Worm (Caenorhabditis elegans): Measurements from ENCODE around the gene ZC116.5.

ZC116.5 gene

DNA sequence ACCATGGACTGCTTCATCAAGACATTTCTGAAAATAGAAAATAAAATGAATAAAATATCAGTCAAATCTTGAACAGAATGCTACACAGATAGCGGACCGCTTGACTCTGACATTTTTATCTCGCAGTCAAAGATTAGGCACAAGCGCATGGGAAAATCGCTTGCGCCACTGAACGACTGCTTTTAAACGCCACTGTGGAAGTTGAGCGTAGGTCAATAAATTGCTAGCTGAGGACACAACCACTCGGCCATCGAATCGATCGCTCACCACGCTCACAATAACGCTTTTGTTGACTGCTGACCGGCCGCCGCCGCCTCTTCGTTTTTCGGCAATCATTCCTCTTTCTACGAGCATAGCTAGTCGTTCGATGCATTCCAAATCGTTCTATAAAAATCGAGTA, 12.0 kb downstream of the ZC116.5 start (continued):
- TF ChIP-seq alr-1 (tag; optimal IDR thresholded peaks at IDR 0.05; ENCODE audit: borderline replicate concordance), result no peak
- no peak for TF ChIP-seq nhr-84 (tag; optimal IDR thresholded peaks at IDR 0.05)
- TF ChIP-seq swsn-7 (tag; optimal IDR thresholded peaks at IDR 0.05), result peak; percentile 58
- TF ChIP-seq nhr-90 (tag; optimal IDR thresholded peaks at IDR 0.05; ENCODE audit: poor library complexity), result peak; percentile 72
- peak; percentile 65 for TF ChIP-seq nhr-19 (GFP tag; conservative IDR thresholded peaks at IDR 0.05)
- TF ChIP-seq lin-14 (GFP tag; optimal IDR thresholded peaks at IDR 0.05), result peak; percentile 44
- TF ChIP-seq zip-4 (GFP tag; optimal IDR thresholded peaks at IDR 0.05), result no peak
- peak; percentile 24 for TF ChIP-seq tbx-2 (tag; optimal IDR thresholded peaks at IDR 0.05)
- TF ChIP-seq snu-23 (GFP tag; optimal IDR thresholded peaks at IDR 0.05), result peak; percentile 71
- TF ChIP-seq rnt-1 (tag; optimal IDR thresholded peaks at IDR 0.05), result peak; percentile 68

DNA sequence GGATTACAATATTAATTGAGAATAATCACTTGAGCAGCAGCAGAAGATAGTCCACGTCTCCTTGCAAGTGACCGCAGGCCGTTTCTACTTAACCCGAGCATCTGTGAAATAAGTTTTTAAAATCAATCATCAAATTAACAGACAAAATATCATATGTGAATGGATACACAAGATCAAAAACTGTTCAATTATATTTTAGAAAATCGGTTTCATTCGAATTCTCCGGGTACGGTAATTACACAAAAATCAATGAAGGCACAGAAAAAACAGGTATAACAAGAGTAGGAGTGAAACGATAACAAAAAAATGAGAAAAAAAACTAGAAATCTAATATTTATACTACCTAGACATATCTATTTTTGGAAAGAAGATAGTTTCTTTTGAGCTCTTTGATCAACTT, 12.6 kb downstream of the ZC116.5 start, which contains the start of gene mma-1:
TSS of gene mma-1 (minus strand) at position 101 of the 400 bp plus-strand sequence.
- TF ChIP-seq hpl-2 (GFP tag; optimal IDR thresholded peaks at IDR 0.05) (no peak), swsn-7 (tag; optimal IDR thresholded peaks at IDR 0.05) (no peak), C34B4.2 (tag; optimal IDR thresholded peaks at IDR 0.05) (no peak)

ce11 chrV:12592379-12592778, 16.4 kb downstream of the ZC116.5 start, which contains the start of gene C14C10.2:
Gene C14C10.2, minus strand, starts transcription at chrV:12592479.
- TF ChIP-seq mdl-1 (tag; optimal IDR thresholded peaks at IDR 0.05) (no peak), aly-2 (tag; optimal IDR thresholded peaks at IDR 0.05) (peak; percentile 26), fkh-10 (GFP tag; optimal IDR thresholded peaks at IDR 0.05) (no peak), ces-1 (GFP tag; optimal IDR thresholded peaks at IDR 0.05) (no peak), lin-13 (GFP tag; optimal IDR thresholded peaks at IDR 0.05) (no peak), nhr-47 (tag; optimal IDR thresholded peaks at IDR 0.05) (no peak), pax-3 (tag; optimal IDR thresholded peaks at IDR 0.05) (no peak), mef-2 (tag; optimal IDR thresholded peaks at IDR 0.05) (no peak), vab-15 (tag; optimal IDR thresholded peaks at IDR 0.05) (no peak)

DNA sequence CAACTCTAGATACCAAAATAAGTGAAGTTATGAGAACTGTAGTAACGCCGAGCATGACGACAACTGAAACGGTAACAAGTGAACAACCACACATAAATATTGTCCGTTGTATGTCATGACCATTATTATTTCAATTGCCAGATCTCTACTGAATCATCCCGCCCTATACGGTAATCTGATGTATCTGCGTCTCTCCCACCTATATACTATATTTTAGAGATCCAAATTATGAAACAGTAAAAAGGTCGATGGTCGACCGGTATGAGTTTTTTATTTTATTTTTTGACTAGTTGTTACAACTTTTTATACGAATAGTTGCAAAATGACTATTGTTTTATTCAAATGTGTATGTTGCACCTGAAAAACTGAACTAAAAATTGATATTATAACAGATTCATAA, 18.2 kb downstream of the ZC116.5 start, which contains the start of gene ttr-43:
TSS of gene ttr-43 (minus strand) at position 101 of the 400 bp plus-strand sequence.
- TF ChIP-seq lin-13 (GFP tag; optimal IDR thresholded peaks at IDR 0.05) (no peak), ces-1 (GFP tag; optimal IDR thresholded peaks at IDR 0.05) (no peak), ama-1 (optimal IDR thresholded peaks at IDR 0.05) (no peak), jun-1 (tag; optimal IDR thresholded peaks at IDR 0.05) (no peak), C04F5.9 (tag; optimal IDR thresholded peaks at IDR 0.05) (no peak), tlp-1 (tag; optimal IDR thresholded peaks at IDR 0.05) (no peak), dsc-1 (tag; optimal IDR thresholded peaks at IDR 0.05) (no peak), lin-39 (tag; optimal IDR thresholded peaks at IDR 0.05) (no peak), Y116A8C.19 (tag; optimal IDR thresholded peaks at IDR 0.05; ENCODE audit: borderline replicate concordance) (no peak), egl-27 (tag; optimal IDR thresholded peaks at IDR 0.05) (no peak), nhr-84 (tag; optimal IDR thresholded peaks at IDR 0.05) (no peak), aha-1 (tag; optimal IDR thresholded peaks at IDR 0.05) (no peak), unc-30 (tag; optimal IDR thresholded peaks at IDR 0.05) (no peak), sptf-1 (tag; optimal IDR thresholded peaks at IDR 0.05) (no peak), ceh-82 (tag; optimal IDR thresholded peaks at IDR 0.05) (no peak), zip-4 (GFP tag; optimal IDR thresholded peaks at IDR 0.05) (no peak), snpc-4 (tag; optimal IDR thresholded peaks at IDR 0.05) (no peak), lir-3 (tag; optimal IDR thresholded peaks at IDR 0.05; ENCODE audit: poor library complexity) (no peak), hpl-2 (GFP tag; optimal IDR thresholded peaks at IDR 0.05) (no peak), C16A3.4 (tag; optimal IDR thresholded peaks at IDR 0.05) (no peak)

DNA sequence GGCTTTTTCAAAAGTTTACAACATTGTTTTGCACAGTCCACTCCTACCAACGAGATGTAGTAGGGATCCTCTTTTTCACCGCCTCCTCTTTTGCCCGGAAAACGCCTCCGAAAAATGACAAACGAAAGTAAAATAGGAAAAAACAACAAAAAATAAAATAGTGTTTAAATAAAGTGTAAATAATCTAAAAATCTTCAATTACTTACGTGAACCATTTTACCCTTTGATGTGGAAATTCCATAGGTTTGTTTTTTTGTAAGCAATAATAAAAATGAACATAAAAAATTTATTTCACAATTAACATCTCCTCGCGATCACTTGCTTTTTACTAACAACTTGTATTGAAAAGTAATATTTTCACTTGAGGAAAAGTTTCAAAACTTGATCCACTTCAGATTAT, 20.7 kb downstream of the ZC116.5 start, which contains the start of gene C14C10.1:
TSS of gene C14C10.1 (plus strand) at position 301 of the 400 bp plus-strand sequence.
- no peak for TF ChIP-seq C04F5.9 (tag; optimal IDR thresholded peaks at IDR 0.05)
- no peak for TF ChIP-seq jun-1 (tag; optimal IDR thresholded peaks at IDR 0.05)
- no peak for TF ChIP-seq nhr-90 (tag; optimal IDR thresholded peaks at IDR 0.05; ENCODE audit: poor library complexity)
- no peak for TF ChIP-seq alr-1 (tag; optimal IDR thresholded peaks at IDR 0.05; ENCODE audit: borderline replicate concordance)
